Fruit fly (Drosophila melanogaster): ENCODE results near the gene Mau2.

The Mau2 gene

dm6 chr3R:15243452-15243851 is 34.4 kb downstream of the Mau2 start:
- TF ChIP-seq p53 (GFP tag; optimal IDR thresholded peaks at IDR 0.05) = no peak
- TF ChIP-seq Med (GFP tag) = peak; percentile 53
- peak; percentile 10 for TF ChIP-seq CG13894 (tag; optimal IDR thresholded peaks at IDR 0.05)
- no peak for TF ChIP-seq BtbVII (GFP tag; optimal IDR thresholded peaks at IDR 0.05)
- peak; percentile 36; the same call in 1 of the 2 replicates for TF ChIP-seq amos (GFP tag; IDR thresholded peaks at IDR 0.05; ENCODE audit: partially characterized antibody)
- peak; percentile 64 for TF ChIP-seq Hey (tag; optimal IDR thresholded peaks at IDR 0.05)
- TF ChIP-seq bowl (GFP tag; IDR thresholded peaks at IDR 0.05) = no peak
- no peak for TF ChIP-seq Hand (GFP tag; optimal IDR thresholded peaks at IDR 0.05)
- TF ChIP-seq seq (GFP tag; IDR thresholded peaks at IDR 0.05) = no peak
- TF ChIP-seq CG31224 (GFP tag; IDR thresholded peaks at IDR 0.05) = no peak
- peak; percentile 85 for TF ChIP-seq gcm (GFP tag; optimal IDR thresholded peaks at IDR 0.05)
- no peak for TF ChIP-seq CG32532 (GFP tag; IDR thresholded peaks at IDR 0.05)
- TF ChIP-seq run (tag; optimal IDR thresholded peaks at IDR 0.05) = no peak
- TF ChIP-seq Kr (GFP tag; optimal IDR thresholded peaks at IDR 0.05) = peak; percentile 30
- TF ChIP-seq CG6854 (GFP tag; optimal IDR thresholded peaks at IDR 0.05) = no peak
- no peak for TF ChIP-seq CG13775 (GFP tag; optimal IDR thresholded peaks at IDR 0.05)
- TF ChIP-seq dmrt99B (tag; optimal IDR thresholded peaks at IDR 0.05) = no peak
- TF ChIP-seq exex (tag; optimal IDR thresholded peaks at IDR 0.05) = no peak
- TF ChIP-seq H15 (GFP tag; IDR thresholded peaks at IDR 0.05) = no peak
- TF ChIP-seq CG32767 (GFP tag; IDR thresholded peaks at IDR 0.05) = no peak
- TF ChIP-seq tll (GFP tag; optimal IDR thresholded peaks at IDR 0.05) = peak in 1 of 2 experiments; percentile 16
- peak; percentile 9 for TF ChIP-seq CG15514 (GFP tag; optimal IDR thresholded peaks at IDR 0.05)
- TF ChIP-seq Ets97D (GFP tag; optimal IDR thresholded peaks at IDR 0.05) = no peak
- TF ChIP-seq eyg (GFP tag; optimal IDR thresholded peaks at IDR 0.05) = no peak
- no peak for TF ChIP-seq CG2129 (GFP tag; IDR thresholded peaks at IDR 0.05; ENCODE audit: partially characterized antibody)
- no peak for TF ChIP-seq Optix (GFP tag; IDR thresholded peaks at IDR 0.05)
- peak; percentile 94 for TF ChIP-seq dm (GFP tag; optimal IDR thresholded peaks at IDR 0.05)
- peak; percentile 6 for TF ChIP-seq Dp (GFP tag; optimal IDR thresholded peaks at IDR 0.05)
- peak; percentile 30 for TF ChIP-seq lilli (GFP tag; optimal IDR thresholded peaks at IDR 0.05)
- TF ChIP-seq CG7357 (GFP tag; IDR thresholded peaks at IDR 0.05) = no peak
- no peak for TF ChIP-seq Sry-δ (GFP tag; optimal IDR thresholded peaks at IDR 0.05)
- TF ChIP-seq CG3847 (GFP tag; IDR thresholded peaks at IDR 0.05) = no peak
- TF ChIP-seq CG2199 (GFP tag; IDR thresholded peaks at IDR 0.05) = 0 out of 3 replicates have a peak, but pooled peaks have one; percentile 37
- TF ChIP-seq fd96Cb (tag; optimal IDR thresholded peaks at IDR 0.05) = no peak
- TF ChIP-seq CG12942 (GFP tag; optimal IDR thresholded peaks at IDR 0.05) = no peak
- peak; percentile 68 for TF ChIP-seq abd-A (tag; optimal IDR thresholded peaks at IDR 0.05)
- no peak for TF ChIP-seq tgo (GFP tag; IDR thresholded peaks at IDR 0.05)
- no peak for TF ChIP-seq CG9817 (tag; optimal IDR thresholded peaks at IDR 0.05)
- TF ChIP-seq CG33557 (GFP tag; optimal IDR thresholded peaks at IDR 0.05) = peak; percentile 8
- TF ChIP-seq Drgx (GFP tag; IDR thresholded peaks at IDR 0.05) = no peak
- no peak for TF ChIP-seq klu (GFP tag; IDR thresholded peaks at IDR 0.05)
- TF ChIP-seq org-1 (GFP tag; optimal IDR thresholded peaks at IDR 0.05) = no peak
- peak; percentile 17; the same call in 1 of the 2 replicates for TF ChIP-seq bbx (GFP tag; IDR thresholded peaks at IDR 0.05; ENCODE audit: partially characterized antibody)
- TF ChIP-seq ac (GFP tag; optimal IDR thresholded peaks at IDR 0.05) = no peak
- no peak for TF ChIP-seq HLH54F (GFP tag; optimal IDR thresholded peaks at IDR 0.05)
- TF ChIP-seq Dll (GFP tag; IDR thresholded peaks at IDR 0.05; ENCODE audit: partially characterized antibody) = peak; percentile 28; the same call in 1 of the 4 replicates
- no peak for TF ChIP-seq pnt (GFP tag; optimal IDR thresholded peaks at IDR 0.05)
- no peak for TF ChIP-seq CG4617 (GFP tag; optimal IDR thresholded peaks at IDR 0.05; ENCODE audit: borderline replicate concordance)
- no peak for TF ChIP-seq sisA (GFP tag; IDR thresholded peaks at IDR 0.05)
- TF ChIP-seq CG11695 (GFP tag; IDR thresholded peaks at IDR 0.05) = no peak

Data from whole organism, embryonic.